Fruit fly (Drosophila melanogaster) whole organism, embryonic: ENCODE data around the gene cno.
A peak's percentile ranks its signal among the peaks of the same experiment; 100 is the strongest.

ENCODE experiments used
- BEAF-32 ChIP-seq: fragments of 200-800 bp; sonication (Bioruptor generic); optimal IDR thresholded peaks from 3 replicates; lab custom pipeline; 2017; ENCODE audit warnings: missing biosample characterization, missing genetic modification characterization, mild to moderate bottlenecking, moderate library complexity, missing genetic modification reagents
- CG1233 ChIP-seq: fragments of 200-800 bp; sonication (Bioruptor generic); optimal IDR thresholded peaks from 4 replicates; lab custom pipeline; 2018; ENCODE audit warnings: missing biosample characterization, mild to moderate bottlenecking, missing genetic modification characterization
- CG12391 ChIP-seq: fragments of 200-800 bp; sonication (Bioruptor generic); optimal IDR thresholded peaks from 3 replicates; lab custom pipeline; 2018; ENCODE audit warnings: missing biosample characterization, mild to moderate bottlenecking, missing genetic modification characterization, moderate library complexity
- CG13424 ChIP-seq: fragments of 200-800 bp; sonication (Bioruptor generic); optimal IDR thresholded peaks from 2 replicates; lab custom pipeline; 2019; ENCODE audit warnings: missing biosample characterization, mild to moderate bottlenecking, missing genetic modification characterization, moderate library complexity
- CG14441 ChIP-seq: fragments of 200-800 bp; sonication (Bioruptor generic); IDR thresholded peaks from 2 replicates; pipeline ENCODE4 v1.3.6; 2022; ENCODE audit warnings: missing biosample characterization, missing genetic modification characterization
- CG14667 ChIP-seq: fragments of 200-800 bp; sonication (Bioruptor generic); IDR thresholded peaks from 2 replicates; pipeline ENCODE4 v1.3.6; 2022; ENCODE audit warnings: missing biosample characterization, missing genetic modification characterization
- CG15269 ChIP-seq: fragments of 200-800 bp; sonication (Bioruptor generic); optimal IDR thresholded peaks from 2 replicates; lab custom pipeline; 2018; ENCODE audit warnings: missing biosample characterization, mild to moderate bottlenecking, missing genetic modification characterization, moderate library complexity
- CG17802 ChIP-seq: fragments of 200-800 bp; sonication (Bioruptor generic); optimal IDR thresholded peaks from 2 replicates; lab custom pipeline; 2018; ENCODE audit warnings: missing biosample characterization, mild to moderate bottlenecking, missing genetic modification characterization, moderate library complexity
- CG2116 ChIP-seq: fragments of 200-800 bp; sonication (Bioruptor generic); optimal IDR thresholded peaks from 3 replicates; lab custom pipeline; 2018; ENCODE audit warnings: missing biosample characterization, mild to moderate bottlenecking, missing genetic modification characterization
- CG2678 ChIP-seq: fragments of 200-800 bp; sonication (Bioruptor generic); optimal IDR thresholded peaks from 3 replicates; lab custom pipeline; 2019; ENCODE audit warnings: missing biosample characterization, mild to moderate bottlenecking, missing genetic modification characterization, moderate library complexity
- CG3407 ChIP-seq: fragments of 200-800 bp; sonication (Bioruptor generic); optimal IDR thresholded peaks from 2 replicates; lab custom pipeline; 2018; ENCODE audit warnings: missing biosample characterization, mild to moderate bottlenecking, missing genetic modification characterization
- CG34224 ChIP-seq: fragments of 200-800 bp; sonication (Bioruptor generic); IDR thresholded peaks from 3 replicates; pipeline ENCODE4 v1.3.6; 2022; ENCODE audit warnings: missing biosample characterization, missing genetic modification characterization; ENCODE audit not compliant: partially characterized antibody
- CG34376 ChIP-seq: fragments of 200-800 bp; sonication (Bioruptor generic); optimal IDR thresholded peaks from 2 replicates; lab custom pipeline; 2018; ENCODE audit warnings: missing biosample characterization, mild to moderate bottlenecking, missing genetic modification characterization
- CG3726 ChIP-seq: fragments of 200-800 bp; sonication (Bioruptor generic); IDR thresholded peaks from 3 replicates; pipeline ENCODE4, ENCODE4 v1.3.6; 2022; ENCODE audit warnings: missing biosample characterization, missing genetic modification characterization
- CG42726 ChIP-seq: fragments of 200-800 bp; sonication (Bioruptor generic); IDR thresholded peaks from 2 replicates; pipeline ENCODE4 v1.3.6; 2022; ENCODE audit warnings: missing biosample characterization, missing genetic modification characterization; ENCODE audit not compliant: partially characterized antibody
- CG4282 ChIP-seq: fragments of 200-800 bp; sonication (Bioruptor generic); optimal IDR thresholded peaks from 2 replicates; lab custom pipeline; 2016; ENCODE audit warnings: missing biosample characterization, missing genetic modification characterization
- CG4617 ChIP-seq: fragments of 200-800 bp; sonication (Bioruptor generic); optimal IDR thresholded peaks from 3 replicates; lab custom pipeline; 2016; ENCODE audit warnings: missing biosample characterization, missing genetic modification characterization, borderline replicate concordance
- CG7987 ChIP-seq: fragments of 200-800 bp; sonication (Bioruptor generic); optimal IDR thresholded peaks from 2 replicates; lab custom pipeline; 2018; ENCODE audit warnings: missing biosample characterization, mild to moderate bottlenecking, missing genetic modification characterization, moderate library complexity
- CG8290 ChIP-seq, 3 experiments: fragments of 200-800 bp; sonication (Bioruptor generic); optimal IDR thresholded peaks; 2 replicates each; lab custom pipeline; 2016 to 2019; ENCODE audit warnings: missing biosample characterization in 3 of 3, missing genetic modification characterization in 3 of 3, mild to moderate bottlenecking in 2 of 3, moderate library complexity in 1 of 3
- CG8765 ChIP-seq: fragments of 200-800 bp; sonication (Bioruptor generic); IDR thresholded peaks from 2 replicates; pipeline ENCODE4 v1.3.6; 2022; ENCODE audit warnings: missing biosample characterization, missing genetic modification characterization
- CG8924 ChIP-seq: fragments of 200-800 bp; optimal IDR thresholded peaks from 3 replicates; lab custom pipeline; 2019; ENCODE audit warnings: missing biosample characterization, mild to moderate bottlenecking, missing genetic modification characterization, moderate library complexity
- CHES-1-like ChIP-seq: fragments of 200-800 bp; sonication (Bioruptor generic); optimal IDR thresholded peaks from 2 replicates; lab custom pipeline; 2016; ENCODE audit warnings: missing biosample characterization, missing genetic modification characterization
- Chrac-16 ChIP-seq: fragments of 200-800 bp; sonication (Bioruptor generic); optimal IDR thresholded peaks from 3 replicates; lab custom pipeline; 2016; ENCODE audit warnings: missing biosample characterization, missing genetic modification characterization
- Dref ChIP-seq: fragments of 200-800 bp; sonication (Bioruptor generic); IDR thresholded peaks from 2 replicates; pipeline ENCODE4 v1.3.6; 2022; ENCODE audit warnings: missing biosample characterization, missing genetic modification characterization
- Fer1 ChIP-seq: fragments of 200-800 bp; sonication (Bioruptor generic); optimal IDR thresholded peaks from 2 replicates; lab custom pipeline; 2017; ENCODE audit warnings: missing biosample characterization, mild to moderate bottlenecking, missing genetic modification characterization
- Gsc ChIP-seq: fragments of 200-800 bp; sonication (Bioruptor generic); IDR thresholded peaks from 2 replicates; pipeline ENCODE4 v1.3.6; 2022; ENCODE audit warnings: missing biosample characterization, missing genetic modification characterization
- Hmx ChIP-seq: fragments of 200-800 bp; sonication (Bioruptor generic); optimal IDR thresholded peaks from 2 replicates; lab custom pipeline; 2016; ENCODE audit warnings: missing biosample characterization, missing genetic modification characterization
- Hr39 ChIP-seq: fragments of >200 bp; optimal IDR thresholded peaks from 2 replicates; lab custom pipeline; 2017
- Poxn ChIP-seq: fragments of 200-800 bp; sonication (Bioruptor generic); IDR thresholded peaks from 2 replicates; pipeline ENCODE4 v1.3.6; 2022; ENCODE audit warnings: missing biosample characterization, missing genetic modification characterization
- Sox100B ChIP-seq: fragments of 200-800 bp; sonication (Bioruptor generic); optimal IDR thresholded peaks from 3 replicates; lab custom pipeline; 2018; ENCODE audit warnings: missing biosample characterization, mild to moderate bottlenecking, missing genetic modification characterization
- Sry-δ ChIP-seq: fragments of 200-800 bp; sonication (Bioruptor generic); optimal IDR thresholded peaks from 2 replicates; lab custom pipeline; 2016; ENCODE audit warnings: missing biosample characterization, missing genetic modification characterization
- YL-1 ChIP-seq: fragments of 200-800 bp; sonication (Bioruptor generic); optimal IDR thresholded peaks from 3 replicates; lab custom pipeline; 2017; ENCODE audit warnings: missing biosample characterization, mild to moderate bottlenecking, missing genetic modification characterization
- az2 ChIP-seq: fragments of 200-800 bp; sonication (Bioruptor generic); optimal IDR thresholded peaks from 3 replicates; lab custom pipeline; 2016; ENCODE audit warnings: missing biosample characterization, missing genetic modification characterization
- bcd ChIP-seq: fragments of 200-800 bp; sonication (Bioruptor generic); optimal IDR thresholded peaks from 2 replicates; lab custom pipeline; 2017; ENCODE audit warnings: missing biosample characterization, mild to moderate bottlenecking, missing genetic modification characterization
- br ChIP-seq: fragments of >200 bp; optimal IDR thresholded peaks from 2 replicates; lab custom pipeline; 2017
- chif ChIP-seq, 2 experiments: fragments of 200-800 bp; sonication (Bioruptor generic); optimal IDR thresholded peaks; 3 replicates each; lab custom pipeline; 2016; ENCODE audit warnings: missing biosample characterization in 2 of 2, missing genetic modification characterization in 2 of 2
- eyg ChIP-seq: fragments of 200-800 bp; sonication (Bioruptor generic); optimal IDR thresholded peaks from 3 replicates; lab custom pipeline; 2016; ENCODE audit warnings: missing biosample characterization, missing genetic modification characterization
- fd96Cb ChIP-seq: fragments of 200-800 bp; sonication (Bioruptor generic); optimal IDR thresholded peaks from 2 replicates; lab custom pipeline; 2018; ENCODE audit warnings: missing biosample characterization, mild to moderate bottlenecking, missing genetic modification characterization, moderate library complexity
- hbn ChIP-seq: fragments of 200-800 bp; sonication (Bioruptor generic); IDR thresholded peaks from 2 replicates; pipeline ENCODE4 v1.3.6; 2022; ENCODE audit warnings: missing biosample characterization, missing genetic modification characterization; ENCODE audit not compliant: partially characterized antibody
- inv ChIP-seq: fragments of 200-800 bp; sonication (Bioruptor generic); IDR thresholded peaks from 2 replicates; pipeline ENCODE4 v1.3.6; 2022; ENCODE audit warnings: missing biosample characterization, missing genetic modification characterization; ENCODE audit not compliant: partially characterized antibody
- lov ChIP-seq, 2 experiments: fragments of 200-800 bp in 1 of 2; fragments of >200 bp in 1 of 2; sonication (Bioruptor generic) in 1 of 2; IDR thresholded peaks in 1 of 2; optimal IDR thresholded peaks in 1 of 2; 2 replicates in 1 of 2; 3 replicates in 1 of 2; pipeline versions ENCODE4 v1.3.6 to Lab custom; 2017 to 2022; ENCODE audit warnings: missing biosample characterization in 1 of 2, missing genetic modification characterization in 1 of 2
- maf-S ChIP-seq: fragments of 200-800 bp; sonication (Bioruptor generic); optimal IDR thresholded peaks from 2 replicates; lab custom pipeline; 2016; ENCODE audit warnings: missing biosample characterization, missing genetic modification characterization
- nom ChIP-seq: fragments of 200-800 bp; sonication (Bioruptor generic); optimal IDR thresholded peaks from 2 replicates; lab custom pipeline; 2017; ENCODE audit warnings: missing biosample characterization, missing genetic modification characterization, mild to moderate bottlenecking, moderate library complexity, missing genetic modification reagents
- oc ChIP-seq: fragments of 200-800 bp; sonication (Bioruptor generic); optimal IDR thresholded peaks from 2 replicates; lab custom pipeline; 2018; ENCODE audit warnings: missing biosample characterization, mild to moderate bottlenecking, missing genetic modification characterization, moderate library complexity
- shn ChIP-seq: fragments of 200-800 bp; sonication (Bioruptor generic); optimal IDR thresholded peaks from 3 replicates; lab custom pipeline; 2016; ENCODE audit warnings: missing biosample characterization, missing genetic modification characterization
- twi ChIP-seq: fragments of 200-800 bp; optimal IDR thresholded peaks from 2 replicates; lab custom pipeline; 2019; ENCODE audit warnings: missing biosample characterization, mild to moderate bottlenecking, missing genetic modification characterization, moderate library complexity
- wdn ChIP-seq: fragments of 200-800 bp; sonication (Bioruptor generic); IDR thresholded peaks from 2 replicates; pipeline ENCODE4 v1.3.6; 2022; ENCODE audit warnings: missing biosample characterization, missing genetic modification characterization
- zen ChIP-seq: fragments of 200-800 bp; sonication (Bioruptor generic); optimal IDR thresholded peaks from 3 replicates; lab custom pipeline; 2018; ENCODE audit warnings: missing biosample characterization, mild to moderate bottlenecking, missing genetic modification characterization, moderate library complexity

The cno gene

dm6 chr3R:5256462-5257146 lies 39.3 kb upstream of the cno start, which contains the start of the genes Enoph and Hph (continued):
- peak; percentile 17 to 43 for TF ChIP-seq chif (GFP tag; optimal IDR thresholded peaks at IDR 0.05; lab: Kevin White, UChicago)
- TF ChIP-seq nom (GFP tag; lab: Kevin White, UChicago), result no peak
- TF ChIP-seq Poxn (GFP tag; lab: Robert Waterston, UW), result no peak
- TF ChIP-seq CG4617, result peak; percentile 81
- no peak for TF ChIP-seq br (lab: Kevin White, UChicago)
- peak; percentile 69 for TF ChIP-seq CG2116 (GFP tag; lab: Kevin White, UChicago)
- peak; percentile 68 for TF ChIP-seq CHES-1-like
- no peak for TF ChIP-seq CG17802 (tag; lab: Kevin White, UChicago)
- TF ChIP-seq Sox100B (GFP tag; lab: Kevin White, UChicago), result peak; percentile 69
- TF ChIP-seq Dref, result peak; percentile 88
- peak; percentile 65 for TF ChIP-seq Fer1 (GFP tag; lab: Kevin White, UChicago)
- TF ChIP-seq Gsc (GFP tag; lab: Robert Waterston, UW), result no peak
- TF ChIP-seq CG3407, result peak; percentile 33
- 0 out of 2 replicates have a peak, but pooled peaks have one; percentile 41 for TF ChIP-seq CG42726 (GFP tag; lab: Robert Waterston, UW)
- TF ChIP-seq shn (GFP tag; lab: Kevin White, UChicago), result peak; percentile 13
- TF ChIP-seq CG15269 (tag; lab: Kevin White, UChicago), result peak; percentile 67
- peak; percentile 97 for TF ChIP-seq Sry-δ (GFP tag; lab: Kevin White, UChicago)
- peak; percentile 89 for TF ChIP-seq BEAF-32 (GFP tag; lab: Kevin White, UChicago)
- peak; percentile 54 for TF ChIP-seq CG14441 (GFP tag; lab: Robert Waterston, UW)
- no peak for TF ChIP-seq CG34376
- TF ChIP-seq eyg (GFP tag; lab: Kevin White, UChicago), result no peak
- TF ChIP-seq maf-S (GFP tag; lab: Kevin White, UChicago), result peak; percentile 30
- peak; percentile 19 for TF ChIP-seq CG8290 (GFP tag; optimal IDR thresholded peaks at IDR 0.05; lab: Kevin White, UChicago)
- TF ChIP-seq CG8290 (tag; optimal IDR thresholded peaks at IDR 0.05; lab: Kevin White, UChicago), result peak in 1 of 2 experiments; percentile 43
- no peak for TF ChIP-seq CG3726 (GFP tag; lab: Robert Waterston, UW)
- peak; percentile 64 for TF ChIP-seq Chrac-16
- TF ChIP-seq CG2678 (tag; lab: Kevin White, UChicago), result peak; percentile 79
- TF ChIP-seq az2 (GFP tag; lab: Kevin White, UChicago), result peak; percentile 65
- TF ChIP-seq CG12391 (tag; lab: Kevin White, UChicago), result peak; percentile 64
- peak; percentile 29; the same call in 1 of the 2 replicates for TF ChIP-seq wdn (GFP tag; lab: Robert Waterston, UW)
- TF ChIP-seq inv (GFP tag; lab: Robert Waterston, UW), result peak; percentile 78
- no peak for TF ChIP-seq Hr39 (lab: Kevin White, UChicago)
- peak; percentile 15 for TF ChIP-seq YL-1
- TF ChIP-seq CG8765 (GFP tag; lab: Robert Waterston, UW), result peak; percentile 39; the same call in 1 of the 2 replicates
- peak; percentile 49 for TF ChIP-seq zen (tag; lab: Kevin White, UChicago)
- TF ChIP-seq bcd, result peak; percentile 61
- peak; percentile 47 for TF ChIP-seq hbn
- TF ChIP-seq twi (tag; lab: Kevin White, UChicago), result peak; percentile 45
- TF ChIP-seq CG7987 (GFP tag; lab: Kevin White, UChicago), result no peak
- peak; percentile 26; the same call in 1 of the 2 replicates for TF ChIP-seq CG14667 (GFP tag; lab: Robert Waterston, UW)
- peak; percentile 77 for TF ChIP-seq CG34224 (GFP tag; lab: Robert Waterston, UW)
- TF ChIP-seq CG1233 (GFP tag; lab: Kevin White, UChicago), result peak; percentile 38
- TF ChIP-seq lov (optimal IDR thresholded peaks at IDR 0.05; lab: Kevin White, UChicago), result no peak
- no peak for TF ChIP-seq lov (GFP tag; IDR thresholded peaks at IDR 0.05; lab: Robert Waterston, UW)
- TF ChIP-seq CG4282 (GFP tag; lab: Kevin White, UChicago), result peak; percentile 24
- TF ChIP-seq oc (tag; lab: Kevin White, UChicago), result no peak
- TF ChIP-seq CG13424 (tag; lab: Kevin White, UChicago), result peak; percentile 71
- TF ChIP-seq Hmx (GFP tag; lab: Kevin White, UChicago), result no peak
- TF ChIP-seq CG8924 (tag; lab: Kevin White, UChicago), result peak; percentile 55
- TF ChIP-seq fd96Cb (tag; lab: Kevin White, UChicago), result peak; percentile 56
